Worm (Caenorhabditis elegans) whole organism, early embryonic: ENCODE measurements around the gene T26C12.3.

Experiments used
- B0310.2 ChIP-seq: sonication (generic microtip); optimal IDR thresholded peaks from 2 replicates; lab custom pipeline; 2016; ENCODE audit warnings: mild to moderate bottlenecking, missing genetic modification characterization, missing compliant biosample characterization
- F13C5.2 ChIP-seq: sonication (generic microtip); optimal IDR thresholded peaks from 2 replicates; lab custom pipeline; 2017; ENCODE audit warnings: mild to moderate bottlenecking, missing genetic modification characterization, inconsistent platforms, missing compliant biosample characterization
- ama-1 ChIP-seq: fragments of 150-350 bp; optimal IDR thresholded peaks from 2 replicates; lab custom pipeline; 2014
- ceh-36 ChIP-seq: sonication (generic microtip); optimal IDR thresholded peaks from 2 replicates; lab custom pipeline; 2016; ENCODE audit warnings: missing genetic modification characterization, inconsistent platforms, missing compliant biosample characterization
- ets-7 ChIP-seq: sonication (generic microtip); optimal IDR thresholded peaks from 2 replicates; lab custom pipeline; 2016; ENCODE audit warnings: missing genotype, missing genetic modification characterization, missing compliant biosample characterization
- flt-1 ChIP-seq: fragments of 200-800 bp; sonication (Bioruptor generic); IDR thresholded peaks from 2 replicates; pipeline ENCODE4 v1.3.6; 2022; ENCODE audit warnings: missing genetic modification characterization, missing compliant biosample characterization
- hmbx-1 ChIP-seq: sonication (generic microtip); optimal IDR thresholded peaks from 2 replicates; lab custom pipeline; 2016; ENCODE audit warnings: mild to moderate bottlenecking, missing genetic modification characterization, missing compliant biosample characterization
- hmg-4 ChIP-seq: fragments of 200-800 bp; sonication (Bioruptor generic); optimal IDR thresholded peaks from 2 replicates; lab custom pipeline; 2018; ENCODE audit warnings: mild to moderate bottlenecking, missing genetic modification characterization, missing compliant biosample characterization
- hnd-1 ChIP-seq: sonication (generic microtip); optimal IDR thresholded peaks from 2 replicates; lab custom pipeline; 2016; ENCODE audit warnings: missing genetic modification characterization, missing compliant biosample characterization
- scrt-1 ChIP-seq: fragments of 200-800 bp; sonication (Bioruptor generic); IDR thresholded peaks from 2 replicates; pipeline ENCODE4 v1.3.6; 2022; ENCODE audit warnings: missing genetic modification characterization, missing compliant biosample characterization
- sea-1 ChIP-seq: fragments of 200-800 bp; sonication (Bioruptor generic); conservative IDR thresholded peaks from 2 replicates; pipeline ENCODE4 v1.3.6; 2022; ENCODE audit warnings: missing genetic modification characterization, missing compliant biosample characterization
- tbx-11 ChIP-seq: fragments of 200-800 bp; sonication (Bioruptor generic); IDR thresholded peaks from 2 replicates; pipeline ENCODE4 v1.3.6; 2022; ENCODE audit warnings: missing genetic modification characterization, missing compliant biosample characterization
- tbx-37 ChIP-seq: fragments of 200-800 bp; sonication (Bioruptor generic); conservative IDR thresholded peaks from 2 replicates; pipeline ENCODE4 v1.3.6; 2022; ENCODE audit warnings: missing genetic modification reagents, missing genetic modification characterization, missing compliant biosample characterization
- tra-4 ChIP-seq: sonication (generic microtip); optimal IDR thresholded peaks from 2 replicates; lab custom pipeline; 2017; ENCODE audit warnings: missing genetic modification characterization, missing compliant biosample characterization

- TF ChIP-seq ets-7 (tag; lab: Kevin White, UChicago) (no peak), tra-4 (tag; lab: Kevin White, UChicago) (no peak), ama-1 (lab: Kevin White, UChicago) (no peak), sea-1 (GFP tag; lab: Robert Waterston, UW) (no peak), hnd-1 (tag; lab: Kevin White, UChicago) (no peak), F13C5.2 (tag; lab: Kevin White, UChicago) (no peak), tbx-11 (GFP tag; lab: Robert Waterston, UW) (no peak), flt-1 (GFP tag; lab: Robert Waterston, UW) (no peak), ceh-36 (tag; lab: Kevin White, UChicago) (no peak), tbx-37 (no peak), scrt-1 (GFP tag; lab: Robert Waterston, UW) (no peak), hmg-4 (peak; percentile 28), B0310.2 (tag; lab: Kevin White, UChicago) (no peak), hmbx-1 (tag; lab: Kevin White, UChicago) (no peak)
Observed at ce11 chrIV:3311243-3311642, 38.0 kb upstream of the T26C12.3 start, which contains the start of gene zip-11.
